Fruit fly (Drosophila melanogaster) whole organism, embryonic: ENCODE measurements around the gene CG6959.
A peak's percentile ranks its signal among the peaks of the same experiment; 100 is the strongest.

Experiments
- Bgb ChIP-seq: fragments of 200-800 bp; sonication (Bioruptor generic); IDR thresholded peaks from 2 replicates; pipeline ENCODE4 v1.3.6; 2022; ENCODE audit warnings: missing biosample characterization, missing genetic modification characterization; ENCODE audit not compliant: partially characterized antibody
- C15 ChIP-seq: fragments of 200-800 bp; sonication (Bioruptor generic); IDR thresholded peaks from 3 replicates; pipeline ENCODE4 v1.3.6; 2022; ENCODE audit warnings: missing biosample characterization, missing genetic modification characterization
- CG10274 ChIP-seq: fragments of 200-800 bp; sonication (Bioruptor generic); optimal IDR thresholded peaks from 3 replicates; lab custom pipeline; 2017; ENCODE audit warnings: missing biosample characterization, mild to moderate bottlenecking, missing genetic modification characterization
- CG10321 ChIP-seq: fragments of 200-800 bp; sonication (Bioruptor generic); IDR thresholded peaks from 2 replicates; pipeline ENCODE4 v1.3.6; 2022; ENCODE audit warnings: missing biosample characterization, missing genetic modification characterization
- CG10979 ChIP-seq: fragments of 200-800 bp; sonication (Bioruptor generic); optimal IDR thresholded peaks from 2 replicates; lab custom pipeline; 2018; ENCODE audit warnings: missing biosample characterization, mild to moderate bottlenecking, missing genetic modification characterization, moderate library complexity
- CG11093 ChIP-seq: fragments of 200-800 bp; sonication (Bioruptor generic); IDR thresholded peaks from 3 replicates; pipeline ENCODE4 v1.3.6; 2022; ENCODE audit warnings: missing biosample characterization, missing genetic modification characterization
- CG12391 ChIP-seq: fragments of 200-800 bp; sonication (Bioruptor generic); optimal IDR thresholded peaks from 3 replicates; lab custom pipeline; 2018; ENCODE audit warnings: missing biosample characterization, mild to moderate bottlenecking, missing genetic modification characterization, moderate library complexity
- CG13424 ChIP-seq: fragments of 200-800 bp; sonication (Bioruptor generic); optimal IDR thresholded peaks from 2 replicates; lab custom pipeline; 2019; ENCODE audit warnings: missing biosample characterization, mild to moderate bottlenecking, missing genetic modification characterization, moderate library complexity
- CG17361 ChIP-seq: fragments of 200-800 bp; sonication (Bioruptor generic); IDR thresholded peaks from 3 replicates; pipeline ENCODE4 v1.3.6; 2022; ENCODE audit warnings: missing biosample characterization, missing genetic modification characterization
- CG17802 ChIP-seq: fragments of 200-800 bp; sonication (Bioruptor generic); optimal IDR thresholded peaks from 2 replicates; lab custom pipeline; 2018; ENCODE audit warnings: missing biosample characterization, mild to moderate bottlenecking, missing genetic modification characterization, moderate library complexity
- CG1832 ChIP-seq: fragments of 200-800 bp; sonication (Bioruptor generic); optimal IDR thresholded peaks from 2 replicates; lab custom pipeline; 2017; ENCODE audit warnings: missing biosample characterization, mild to moderate bottlenecking, missing genetic modification characterization, inconsistent platforms
- CG2678 ChIP-seq: fragments of 200-800 bp; sonication (Bioruptor generic); optimal IDR thresholded peaks from 3 replicates; lab custom pipeline; 2019; ENCODE audit warnings: missing biosample characterization, mild to moderate bottlenecking, missing genetic modification characterization, moderate library complexity
- CG30403 ChIP-seq: fragments of 200-800 bp; sonication (Bioruptor generic); optimal IDR thresholded peaks from 3 replicates; lab custom pipeline; 2016; ENCODE audit warnings: missing biosample characterization, missing genetic modification characterization
- CG32532 ChIP-seq: fragments of 200-800 bp; sonication (Bioruptor generic); IDR thresholded peaks from 2 replicates; pipeline ENCODE4 v1.3.6; 2022; ENCODE audit warnings: missing biosample characterization, missing genetic modification characterization
- CG32767 ChIP-seq: fragments of 200-800 bp; sonication (Bioruptor generic); IDR thresholded peaks from 2 replicates; pipeline ENCODE4 v1.3.6; 2022; ENCODE audit warnings: missing biosample characterization, missing genetic modification characterization
- CG34224 ChIP-seq: fragments of 200-800 bp; sonication (Bioruptor generic); IDR thresholded peaks from 3 replicates; pipeline ENCODE4 v1.3.6; 2022; ENCODE audit warnings: missing biosample characterization, missing genetic modification characterization; ENCODE audit not compliant: partially characterized antibody
- CG4328 ChIP-seq: fragments of 200-800 bp; sonication (Bioruptor generic); optimal IDR thresholded peaks from 3 replicates; lab custom pipeline; 2017; ENCODE audit warnings: missing biosample characterization, missing genetic modification reagents, missing genetic modification characterization
- CG4424 ChIP-seq: fragments of 200-800 bp; sonication (Bioruptor generic); optimal IDR thresholded peaks from 3 replicates; lab custom pipeline; 2016; ENCODE audit warnings: missing biosample characterization, missing genetic modification characterization
- CG4854 ChIP-seq: fragments of 200-800 bp; sonication (Bioruptor generic); optimal IDR thresholded peaks from 2 replicates; lab custom pipeline; 2016; ENCODE audit warnings: missing biosample characterization, missing genetic modification characterization, inconsistent platforms
- CG6654 ChIP-seq: fragments of 200-800 bp; sonication (Bioruptor generic); optimal IDR thresholded peaks from 2 replicates; lab custom pipeline; 2017; ENCODE audit warnings: missing biosample characterization, mild to moderate bottlenecking, missing genetic modification characterization
- CG6791 ChIP-seq: fragments of 200-800 bp; sonication (Bioruptor generic); IDR thresholded peaks from 3 replicates; pipeline ENCODE4 v1.3.6; 2022; ENCODE audit warnings: missing biosample characterization, missing genetic modification characterization; ENCODE audit not compliant: partially characterized antibody
- CG8944 ChIP-seq: fragments of 200-800 bp; sonication (Bioruptor generic); optimal IDR thresholded peaks from 3 replicates; lab custom pipeline; 2016; ENCODE audit warnings: missing biosample characterization, missing genetic modification characterization
- CG9609 ChIP-seq: fragments of 200-800 bp; sonication (Bioruptor generic); optimal IDR thresholded peaks from 3 replicates; lab custom pipeline; 2016; ENCODE audit warnings: missing biosample characterization, missing genetic modification characterization
- CoRest ChIP-seq: fragments of 200-800 bp; sonication (Bioruptor generic); optimal IDR thresholded peaks from 3 replicates; lab custom pipeline; 2018; ENCODE audit warnings: missing biosample characterization, mild to moderate bottlenecking, missing genetic modification characterization, moderate library complexity
- Deaf1 ChIP-seq: fragments of 200-800 bp; optimal IDR thresholded peaks from 3 replicates; lab custom pipeline; 2019; ENCODE audit warnings: missing biosample characterization, mild to moderate bottlenecking, missing genetic modification characterization, moderate library complexity
- E2f1 ChIP-seq: fragments of 200-800 bp; sonication (Bioruptor generic); IDR thresholded peaks from 2 replicates; pipeline ENCODE4 v1.3.6; 2022; ENCODE audit warnings: missing biosample characterization, missing genetic modification characterization
- H2.0 ChIP-seq: fragments of 200-800 bp; sonication (Bioruptor generic); IDR thresholded peaks from 2 replicates; pipeline ENCODE4 v1.3.6; 2022; ENCODE audit warnings: missing biosample characterization, missing genetic modification characterization
- HHEX ChIP-seq: fragments of 200-800 bp; sonication (Bioruptor generic); optimal IDR thresholded peaks from 3 replicates; lab custom pipeline; 2017; ENCODE audit warnings: missing biosample characterization, mild to moderate bottlenecking, missing genetic modification characterization, missing genetic modification reagents
- HmgZ ChIP-seq: fragments of 200-800 bp; sonication (Bioruptor generic); optimal IDR thresholded peaks from 2 replicates; lab custom pipeline; 2018; ENCODE audit warnings: missing biosample characterization, mild to moderate bottlenecking, missing genetic modification characterization
- Hmx ChIP-seq: fragments of 200-800 bp; sonication (Bioruptor generic); optimal IDR thresholded peaks from 2 replicates; lab custom pipeline; 2016; ENCODE audit warnings: missing biosample characterization, missing genetic modification characterization
- MTF-1 ChIP-seq: fragments of 200-800 bp; sonication (Bioruptor generic); optimal IDR thresholded peaks from 2 replicates; lab custom pipeline; 2018; ENCODE audit warnings: missing biosample characterization, mild to moderate bottlenecking, missing genetic modification characterization, borderline replicate concordance
- PHDP ChIP-seq: fragments of 200-800 bp; sonication (Bioruptor generic); optimal IDR thresholded peaks from 3 replicates; lab custom pipeline; 2018; ENCODE audit warnings: missing biosample characterization, mild to moderate bottlenecking, missing genetic modification characterization, moderate library complexity
- Xrp1 ChIP-seq: fragments of 200-800 bp; sonication (Bioruptor generic); IDR thresholded peaks from 2 replicates; pipeline ENCODE4 v1.3.6; 2022; ENCODE audit warnings: missing biosample characterization, missing genetic modification characterization
- az2 ChIP-seq: fragments of 200-800 bp; sonication (Bioruptor generic); optimal IDR thresholded peaks from 3 replicates; lab custom pipeline; 2016; ENCODE audit warnings: missing biosample characterization, missing genetic modification characterization
- chif ChIP-seq, 2 experiments: fragments of 200-800 bp; sonication (Bioruptor generic); optimal IDR thresholded peaks; 3 replicates each; lab custom pipeline; 2016; ENCODE audit warnings: missing biosample characterization in 2 of 2, missing genetic modification characterization in 2 of 2
- chm ChIP-seq: fragments of 200-800 bp; sonication (Bioruptor generic); IDR thresholded peaks from 2 replicates; pipeline ENCODE4 v1.3.6; 2022; ENCODE audit warnings: missing biosample characterization, missing genetic modification characterization
- exex ChIP-seq: fragments of 200-800 bp; sonication (Bioruptor generic); optimal IDR thresholded peaks from 4 replicates; lab custom pipeline; 2018; ENCODE audit warnings: missing biosample characterization, mild to moderate bottlenecking, missing genetic modification characterization, moderate library complexity
- fd96Cb ChIP-seq: fragments of 200-800 bp; sonication (Bioruptor generic); optimal IDR thresholded peaks from 2 replicates; lab custom pipeline; 2018; ENCODE audit warnings: missing biosample characterization, mild to moderate bottlenecking, missing genetic modification characterization, moderate library complexity
- hkb ChIP-seq, 2 experiments: fragments of 200-800 bp in 1 of 2; fragments of >200 bp in 1 of 2; sonication (Bioruptor generic) in 1 of 2; IDR thresholded peaks in 1 of 2; optimal IDR thresholded peaks in 1 of 2; 2 replicates each; pipeline versions ENCODE4 v1.3.6 to Lab custom; 2017 to 2022; ENCODE audit warnings: missing biosample characterization in 1 of 2, missing genetic modification characterization in 1 of 2
- ind ChIP-seq: fragments of 200-800 bp; sonication (Bioruptor generic); optimal IDR thresholded peaks from 3 replicates; lab custom pipeline; 2016; ENCODE audit warnings: missing biosample characterization, missing genetic modification characterization
- inv ChIP-seq: fragments of 200-800 bp; sonication (Bioruptor generic); IDR thresholded peaks from 2 replicates; pipeline ENCODE4 v1.3.6; 2022; ENCODE audit warnings: missing biosample characterization, missing genetic modification characterization; ENCODE audit not compliant: partially characterized antibody
- lbe ChIP-seq: fragments of 200-800 bp; sonication (Bioruptor generic); optimal IDR thresholded peaks from 2 replicates; lab custom pipeline; 2016; ENCODE audit warnings: missing biosample characterization, mild to moderate bottlenecking, missing genetic modification characterization
- nmo ChIP-seq: fragments of 200-800 bp; sonication (Bioruptor generic); optimal IDR thresholded peaks from 2 replicates; lab custom pipeline; 2018; ENCODE audit warnings: missing biosample characterization, mild to moderate bottlenecking, missing genetic modification characterization, moderate library complexity
- org-1 ChIP-seq: fragments of 200-800 bp; sonication (Bioruptor generic); optimal IDR thresholded peaks from 2 replicates; lab custom pipeline; 2017; ENCODE audit warnings: missing biosample characterization, missing genetic modification characterization
- pho ChIP-seq: fragments of 200-800 bp; sonication (Bioruptor generic); optimal IDR thresholded peaks from 2 replicates; lab custom pipeline; 2016; ENCODE audit warnings: missing biosample characterization, missing genetic modification characterization
- run ChIP-seq: fragments of 200-800 bp; sonication (Bioruptor generic); optimal IDR thresholded peaks from 3 replicates; lab custom pipeline; 2018; ENCODE audit warnings: missing biosample characterization, mild to moderate bottlenecking, missing genetic modification characterization
- scrt ChIP-seq: fragments of 200-800 bp; sonication (Bioruptor generic); optimal IDR thresholded peaks from 2 replicates; lab custom pipeline; 2018; ENCODE audit warnings: missing biosample characterization, mild to moderate bottlenecking, missing genetic modification characterization, moderate library complexity
- zfh2 ChIP-seq: fragments of 200-800 bp; sonication (Bioruptor generic); optimal IDR thresholded peaks from 2 replicates; lab custom pipeline; 2016; ENCODE audit warnings: missing biosample characterization, missing genetic modification characterization

Gene CG6959

DNA sequence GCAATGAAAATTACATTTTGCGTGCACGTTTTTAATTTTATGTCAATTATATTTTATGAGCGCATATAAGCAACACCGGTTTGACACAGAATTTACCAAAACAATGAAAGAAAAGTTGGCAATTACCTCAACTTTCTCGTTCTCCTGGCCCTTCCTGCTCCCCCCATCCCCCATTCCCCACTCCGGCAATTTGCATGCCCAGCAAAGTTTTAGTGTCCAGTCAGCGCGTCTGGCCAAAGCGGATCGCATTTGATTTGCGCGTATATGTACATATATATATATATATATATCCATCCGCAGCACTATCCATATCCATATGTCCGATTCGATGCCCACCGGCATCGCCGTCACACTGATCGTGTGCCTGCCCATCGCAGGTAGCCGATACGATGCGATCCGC lies 7.5 kb upstream of the CG6959 start:
- TF ChIP-seq CG6791 (GFP tag; lab: Robert Waterston, UW) (no peak), Deaf1 (peak; percentile 5)
- TF ChIP-seq, all 482 proteins: peak for 1

DNA sequence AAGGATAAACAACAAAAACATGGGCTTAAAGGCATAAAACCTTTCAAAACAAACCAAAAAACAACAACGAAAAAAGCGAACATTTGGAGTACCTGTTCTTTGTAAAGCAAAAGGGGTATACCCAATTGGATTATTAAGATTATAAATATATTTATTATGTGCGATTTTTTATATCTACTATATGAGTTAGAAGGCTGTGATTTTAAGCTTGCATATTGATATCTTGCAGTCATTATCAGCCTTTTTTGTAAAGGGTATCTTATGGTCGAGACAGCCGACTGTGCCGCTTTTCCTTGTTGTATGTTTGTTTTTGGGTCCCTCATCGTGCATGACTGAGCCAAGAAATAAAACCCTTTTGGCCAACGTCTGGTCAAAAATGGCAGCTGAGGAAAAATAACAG lies 3.4 kb upstream of the CG6959 start:
- TF ChIP-seq CG11093 (GFP tag; lab: Robert Waterston, UW) (0 out of 3 replicates have a peak, but pooled peaks have one; percentile 24), Xrp1 (GFP tag; lab: Robert Waterston, UW) (peak; percentile 68; the same call in 1 of the 2 replicates), PHDP (tag; lab: Kevin White, UChicago) (peak; percentile 19), fd96Cb (tag; lab: Kevin White, UChicago) (peak; percentile 68), CG9609 (GFP tag; lab: Kevin White, UChicago) (no peak), CG13424 (tag; lab: Kevin White, UChicago) (peak; percentile 24), exex (tag; lab: Kevin White, UChicago) (peak; percentile 5), chm (peak; percentile 43; the same call in 1 of the 2 replicates), CG17802 (no peak), CG8944 (no peak), chif (GFP tag; optimal IDR thresholded peaks at IDR 0.05; lab: Kevin White, UChicago) (no peak), E2f1 (peak; percentile 57), lbe (peak; percentile 34), CG12391 (tag; lab: Kevin White, UChicago) (peak; percentile 18), CG6654 (GFP tag; lab: Kevin White, UChicago) (peak; percentile 14), CG10321 (GFP tag; lab: Robert Waterston, UW) (no peak), run (tag; lab: Kevin White, UChicago) (no peak), zfh2 (no peak), pho (GFP tag; lab: Kevin White, UChicago) (no peak), CG2678 (tag; lab: Kevin White, UChicago) (peak; percentile 75), CG4854 (GFP tag; lab: Kevin White, UChicago) (no peak), CG30403 (GFP tag; lab: Kevin White, UChicago) (peak; percentile 35), CoRest (tag; lab: Kevin White, UChicago) (peak; percentile 17), CG4424 (GFP tag; lab: Kevin White, UChicago) (peak; percentile 66), CG32532 (GFP tag; lab: Robert Waterston, UW) (peak; percentile 75), CG1832 (GFP tag; lab: Kevin White, UChicago) (no peak), org-1 (GFP tag; lab: Kevin White, UChicago) (peak; percentile 11), hkb (optimal IDR thresholded peaks at IDR 0.05; lab: Kevin White, UChicago) (no peak), hkb (GFP tag; IDR thresholded peaks at IDR 0.05; lab: Robert Waterston, UW) (peak; percentile 44; the same call in 1 of the 2 replicates), MTF-1 (GFP tag; lab: Kevin White, UChicago) (no peak), H2.0 (GFP tag; lab: Robert Waterston, UW) (peak; percentile 56), inv (GFP tag; lab: Robert Waterston, UW) (no peak), CG10979 (tag; lab: Kevin White, UChicago) (peak; percentile 63), az2 (GFP tag; lab: Kevin White, UChicago) (no peak), HmgZ (tag; lab: Kevin White, UChicago) (no peak), Bgb (GFP tag; lab: Robert Waterston, UW) (no peak), HHEX (GFP tag; lab: Kevin White, UChicago) (peak; percentile 52), CG10274 (GFP tag; lab: Kevin White, UChicago) (no peak), C15 (GFP tag; lab: Robert Waterston, UW) (0 out of 3 replicates have a peak, but pooled peaks have one; percentile 23), ind (peak; percentile 51), CG32767 (peak; percentile 14; the same call in 1 of the 2 replicates), CG17361 (GFP tag; lab: Robert Waterston, UW) (peak; percentile 51; the same call in 1 of the 3 replicates), CG4328 (GFP tag; lab: Kevin White, UChicago) (no peak), Hmx (GFP tag; lab: Kevin White, UChicago) (no peak), CG34224 (GFP tag; lab: Robert Waterston, UW) (no peak), scrt (GFP tag; lab: Kevin White, UChicago) (peak; percentile 40), nmo (GFP tag; lab: Kevin White, UChicago) (peak; percentile 13)
